Fruit fly (Drosophila melanogaster): ENCODE measurements around the gene CG4287.

The CG4287 gene

dm6 chr3R:15973488-15973975, 9.9 kb upstream of the CG4287 start (continued):
- peak; percentile 7 for TF ChIP-seq zen (tag; optimal IDR thresholded peaks at IDR 0.05)
- no peak for TF ChIP-seq D19B (GFP tag; optimal IDR thresholded peaks at IDR 0.05)
- no peak for TF ChIP-seq salm (tag; optimal IDR thresholded peaks at IDR 0.05)
- peak; percentile 82 for TF ChIP-seq kni (GFP tag; optimal IDR thresholded peaks at IDR 0.05)
- TF ChIP-seq Poxn (GFP tag; IDR thresholded peaks at IDR 0.05): no peak
- TF ChIP-seq CG2889 (GFP tag; IDR thresholded peaks at IDR 0.05): no peak
- TF ChIP-seq CG32772 (GFP tag; IDR thresholded peaks at IDR 0.05): no peak
- TF ChIP-seq zfh2 (GFP tag; optimal IDR thresholded peaks at IDR 0.05): no peak
- peak; percentile 3 for TF ChIP-seq CG12659 (GFP tag; optimal IDR thresholded peaks at IDR 0.05)
- no peak for TF ChIP-seq CG8359 (GFP tag; optimal IDR thresholded peaks at IDR 0.05; ENCODE audit: borderline replicate concordance)
- TF ChIP-seq vnd (GFP tag; IDR thresholded peaks at IDR 0.05; ENCODE audit: partially characterized antibody): no peak
- no peak for TF ChIP-seq CG17802 (tag; optimal IDR thresholded peaks at IDR 0.05)
- peak; percentile 21 for TF ChIP-seq sens (GFP tag)
- no peak for TF ChIP-seq CG15696 (tag; optimal IDR thresholded peaks at IDR 0.05)
- TF ChIP-seq CG6175 (GFP tag; IDR thresholded peaks at IDR 0.05): no peak
- no peak for TF ChIP-seq ara (GFP tag; IDR thresholded peaks at IDR 0.05)
- TF ChIP-seq inv (GFP tag; IDR thresholded peaks at IDR 0.05; ENCODE audit: partially characterized antibody): no peak
- TF ChIP-seq bab2 (GFP tag; optimal IDR thresholded peaks at IDR 0.05): no peak
- TF ChIP-seq CG10979 (tag; optimal IDR thresholded peaks at IDR 0.05): no peak
- no peak for TF ChIP-seq hth (optimal IDR thresholded peaks at IDR 0.05)
- TF ChIP-seq Blimp-1 (GFP tag; optimal IDR thresholded peaks at IDR 0.05): no peak
- TF ChIP-seq Kr (GFP tag; optimal IDR thresholded peaks at IDR 0.05): peak; percentile 19
- TF ChIP-seq Sry-β (GFP tag; optimal IDR thresholded peaks at IDR 0.05): no peak
- no peak for TF ChIP-seq CG5953 (GFP tag; IDR thresholded peaks at IDR 0.05)
- no peak for TF ChIP-seq nerfin-1 (tag; optimal IDR thresholded peaks at IDR 0.05)
- peak; percentile 10 for TF ChIP-seq sqz (GFP tag; optimal IDR thresholded peaks at IDR 0.05)
- peak; percentile 69 for TF ChIP-seq CG10543 (GFP tag; optimal IDR thresholded peaks at IDR 0.05)
- no peak for TF ChIP-seq HLH4C (GFP tag; IDR thresholded peaks at IDR 0.05; ENCODE audit: partially characterized antibody)
- TF ChIP-seq Dip3 (GFP tag; optimal IDR thresholded peaks at IDR 0.05): peak; percentile 69
- no peak for TF ChIP-seq CG11696 (GFP tag; IDR thresholded peaks at IDR 0.05)
- TF ChIP-seq CG16815 (GFP tag; optimal IDR thresholded peaks at IDR 0.05): no peak
- no peak for TF ChIP-seq CG7357 (GFP tag; IDR thresholded peaks at IDR 0.05)
- no peak for TF ChIP-seq CG1602 (GFP tag; optimal IDR thresholded peaks at IDR 0.05)
- TF ChIP-seq CG9609 (GFP tag; optimal IDR thresholded peaks at IDR 0.05): no peak
- TF ChIP-seq Nf-YC (tag; optimal IDR thresholded peaks at IDR 0.05): peak; percentile 49
- no peak for TF ChIP-seq CG3847 (GFP tag; IDR thresholded peaks at IDR 0.05)
- no peak for TF ChIP-seq Awh (GFP tag; IDR thresholded peaks at IDR 0.05)
- no peak for TF ChIP-seq CG2678 (tag; optimal IDR thresholded peaks at IDR 0.05)
- no peak for TF ChIP-seq CG18476 (GFP tag; optimal IDR thresholded peaks at IDR 0.05)
- TF ChIP-seq tx (GFP tag; optimal IDR thresholded peaks at IDR 0.05): no peak
- peak; percentile 52 for TF ChIP-seq jumu (GFP tag; optimal IDR thresholded peaks at IDR 0.05)
- TF ChIP-seq Hr39 (optimal IDR thresholded peaks at IDR 0.05): no peak
- TF ChIP-seq CG15479 (GFP tag; optimal IDR thresholded peaks at IDR 0.05): peak; percentile 87
- no peak for TF ChIP-seq Asciz (GFP tag; optimal IDR thresholded peaks at IDR 0.05)
- TF ChIP-seq CG14050 (GFP tag; IDR thresholded peaks at IDR 0.05): no peak
- TF ChIP-seq NK7.1 (GFP tag; optimal IDR thresholded peaks at IDR 0.05): no peak
- TF ChIP-seq cwo (GFP tag; optimal IDR thresholded peaks at IDR 0.05): peak; percentile 20
- peak; percentile 91 for TF ChIP-seq Elba2 (GFP tag; optimal IDR thresholded peaks at IDR 0.05)
- TF ChIP-seq sc (optimal IDR thresholded peaks at IDR 0.05): no peak
- no peak for TF ChIP-seq sc (GFP tag; optimal IDR thresholded peaks at IDR 0.05)
- peak; percentile 18 for TF ChIP-seq HLHmδ (GFP tag; optimal IDR thresholded peaks at IDR 0.05)
- no peak for TF ChIP-seq ttk (GFP tag; IDR thresholded peaks at IDR 0.05)
